Worm (Caenorhabditis elegans) whole organism, L2 larva: Measurements from ENCODE around the gene C06B3.6.

Source experiments
- C34F6.9 ChIP-seq: fragments of 150-350 bp; optimal IDR thresholded peaks from 2 replicates; lab custom pipeline; 2014; ENCODE audit warnings: missing biosample characterization, missing genetic modification characterization
- R02D3.7 ChIP-seq: fragments of 150-350 bp; optimal IDR thresholded peaks from 2 replicates; lab custom pipeline; 2014; ENCODE audit warnings: missing biosample characterization, missing genetic modification characterization
- Y55F3AM.14 ChIP-seq: fragments of 200-800 bp; sonication (Bioruptor generic); optimal IDR thresholded peaks from 2 replicates; lab custom pipeline; 2018; ENCODE audit warnings: mild to moderate bottlenecking, missing genetic modification characterization, missing compliant biosample characterization
- aly-2 ChIP-seq: fragments of 150-350 bp; optimal IDR thresholded peaks from 2 replicates; lab custom pipeline; 2014; ENCODE audit warnings: missing biosample characterization, missing genetic modification characterization
- blmp-1 ChIP-seq: sonication (generic microtip); optimal IDR thresholded peaks from 2 replicates; lab custom pipeline; 2017; ENCODE audit warnings: missing genetic modification characterization, mild to moderate bottlenecking, missing compliant biosample characterization, antibody characterized with exemption, moderate library complexity; ENCODE audit not compliant: insufficient read depth
- ceh-16 ChIP-seq: fragments of 150-350 bp; optimal IDR thresholded peaks from 2 replicates; lab custom pipeline; 2014; ENCODE audit warnings: missing biosample characterization, missing genetic modification characterization
- crh-2 ChIP-seq: sonication (generic microtip); optimal IDR thresholded peaks from 2 replicates; lab custom pipeline; 2017; ENCODE audit warnings: missing biosample characterization, missing genetic modification characterization
- elt-1 ChIP-seq: fragments of 150-350 bp; optimal IDR thresholded peaks from 2 replicates; lab custom pipeline; 2014; ENCODE audit warnings: missing biosample characterization, missing genetic modification characterization
- elt-3 ChIP-seq: sonication (generic microtip); optimal IDR thresholded peaks from 2 replicates; lab custom pipeline; 2017; ENCODE audit warnings: missing biosample characterization, missing genetic modification characterization
- lin-39 ChIP-seq: fragments of 150-350 bp; optimal IDR thresholded peaks from 2 replicates; lab custom pipeline; 2014; ENCODE audit warnings: missing biosample characterization, missing genetic modification reagents, missing genetic modification characterization
- lsy-2 ChIP-seq, 2 experiments: fragments of 150-350 bp in 1 of 2; sonication (generic microtip) in 1 of 2; optimal IDR thresholded peaks; 2 replicates each; lab custom pipeline; 2014 to 2017; ENCODE audit warnings: missing biosample characterization in 2 of 2, missing genetic modification characterization in 2 of 2
- mab-5 ChIP-seq: fragments of 150-350 bp; optimal IDR thresholded peaks from 2 replicates; lab custom pipeline; 2014; ENCODE audit warnings: missing biosample characterization, missing genetic modification characterization
- nhr-12 ChIP-seq: fragments of 150-350 bp; optimal IDR thresholded peaks from 2 replicates; lab custom pipeline; 2014; ENCODE audit warnings: missing biosample characterization, missing genetic modification characterization
- nhr-21 ChIP-seq: fragments of 150-350 bp; optimal IDR thresholded peaks from 2 replicates; lab custom pipeline; 2014; ENCODE audit warnings: missing biosample characterization, missing genetic modification characterization
- nhr-23 ChIP-seq: fragments of 150-350 bp; optimal IDR thresholded peaks from 2 replicates; lab custom pipeline; 2014; ENCODE audit warnings: missing biosample characterization, missing genetic modification reagents, missing genetic modification characterization
- nhr-25 ChIP-seq: fragments of 150-350 bp; sonication (generic microtip); optimal IDR thresholded peaks from 3 replicates; lab custom pipeline; 2014; ENCODE audit warnings: missing biosample characterization, missing genetic modification characterization
- nhr-6 ChIP-seq: fragments of 150-350 bp; optimal IDR thresholded peaks from 2 replicates; lab custom pipeline; 2014; ENCODE audit warnings: missing biosample characterization, missing genetic modification characterization
- nhr-77 ChIP-seq: fragments of 150-350 bp; optimal IDR thresholded peaks from 2 replicates; lab custom pipeline; 2014; ENCODE audit warnings: missing biosample characterization, missing genetic modification characterization
- sem-4 ChIP-seq: fragments of 150-350 bp; optimal IDR thresholded peaks from 2 replicates; lab custom pipeline; 2014; ENCODE audit warnings: missing biosample characterization, missing genetic modification reagents, missing genetic modification characterization
- skn-1 ChIP-seq: sonication (generic microtip); optimal IDR thresholded peaks from 2 replicates; lab custom pipeline; 2017; ENCODE audit warnings: missing biosample characterization, missing genetic modification characterization
- sma-3 ChIP-seq: sonication (generic microtip); optimal IDR thresholded peaks from 2 replicates; lab custom pipeline; 2016; ENCODE audit warnings: missing genetic modification reagents, missing genetic modification characterization, missing compliant biosample characterization
- snpc-4 ChIP-seq: fragments of 150-350 bp; optimal IDR thresholded peaks from 2 replicates; lab custom pipeline; 2014; ENCODE audit warnings: missing biosample characterization, missing genetic modification characterization
- unc-39 ChIP-seq: fragments of 150-350 bp; optimal IDR thresholded peaks from 2 replicates; lab custom pipeline; 2014; ENCODE audit warnings: missing biosample characterization, missing genetic modification characterization
- unc-62 ChIP-seq: fragments of 150-350 bp; optimal IDR thresholded peaks from 2 replicates; lab custom pipeline; 2014; ENCODE audit warnings: missing biosample characterization, missing genetic modification reagents, missing genetic modification characterization
- zag-1 ChIP-seq: fragments of 150-350 bp; optimal IDR thresholded peaks from 2 replicates; lab custom pipeline; 2014; ENCODE audit warnings: missing biosample characterization, missing genetic modification characterization
- ztf-1 ChIP-seq: fragments of 200-800 bp; sonication (Bioruptor generic); conservative IDR thresholded peaks from 2 replicates; pipeline ENCODE4 v1.3.6; 2022; ENCODE audit warnings: missing genetic modification characterization, missing compliant biosample characterization
- ztf-11 ChIP-seq: sonication (generic microtip); optimal IDR thresholded peaks from 2 replicates; lab custom pipeline; 2017; ENCODE audit warnings: missing biosample characterization, missing genetic modification characterization

Gene C06B3.6

DNA sequence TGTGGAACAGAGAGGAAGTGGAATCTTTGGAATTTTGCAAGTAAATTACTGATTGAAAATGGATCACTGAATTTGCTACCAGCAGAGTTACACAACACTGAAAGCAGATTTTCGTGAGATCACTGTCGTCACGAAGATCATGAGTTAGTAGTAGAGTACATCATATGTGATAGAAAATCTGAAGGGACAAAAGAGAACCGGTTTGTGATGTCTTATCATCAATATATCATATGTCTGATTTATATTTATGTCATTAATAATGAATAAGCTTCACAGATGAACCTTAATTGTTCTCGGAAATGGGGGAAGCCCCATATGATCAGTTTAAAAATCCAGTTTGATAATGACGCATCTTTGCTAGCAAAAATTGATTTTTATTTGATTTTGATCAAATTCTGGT is 27.3 kb upstream of the C06B3.6 start:
- TF ChIP-seq nhr-21, result peak; percentile 45
- no peak for TF ChIP-seq lin-39 (tag; lab: Kevin White, UChicago)
- TF ChIP-seq nhr-25, result peak; percentile 60

- TF ChIP-seq snpc-4 (tag; lab: Kevin White, UChicago), result no peak
- TF ChIP-seq mab-5, result no peak
- TF ChIP-seq R02D3.7 (tag; lab: Kevin White, UChicago), result no peak
- no peak for TF ChIP-seq nhr-23 (tag; lab: Kevin White, UChicago)
- TF ChIP-seq Y55F3AM.14 (GFP tag; lab: Kevin White, UChicago), result no peak
- TF ChIP-seq lsy-2 (tag; optimal IDR thresholded peaks at IDR 0.05; lab: Kevin White, UChicago), result no peak
- no peak for TF ChIP-seq ztf-1 (GFP tag; lab: Robert Waterston, UW)
- no peak for TF ChIP-seq ceh-16 (tag; lab: Kevin White, UChicago)
Measured at ce11 chrV:13935423-13935822, 26.7 kb upstream of the C06B3.6 start.

DNA sequence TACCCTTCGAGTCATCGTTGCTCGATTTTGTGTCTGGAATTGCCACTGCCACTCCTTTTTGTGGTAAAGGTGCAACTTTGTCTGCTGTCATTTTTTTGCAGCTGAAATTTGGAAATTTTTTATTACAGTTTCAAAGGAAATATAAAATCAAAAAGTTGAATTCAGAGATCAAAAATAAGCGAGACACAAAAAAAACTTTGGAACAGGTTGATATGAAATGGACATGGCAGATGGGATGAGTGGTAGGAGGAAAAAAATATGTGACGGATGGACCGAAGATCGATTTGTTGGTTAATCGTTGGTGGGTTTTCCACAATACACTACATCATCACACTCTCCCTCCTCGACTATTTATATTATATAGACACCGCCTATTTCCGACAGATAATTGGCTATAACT is 25.8 kb upstream of the C06B3.6 start, which contains the start of gene R10D12.1:
Gene R10D12.1, minus strand, starts transcription at position 101 of the 400 bp plus-strand sequence.
- TF ChIP-seq R02D3.7 (tag; lab: Kevin White, UChicago) (no peak), nhr-77 (tag; lab: Kevin White, UChicago) (no peak), nhr-6 (tag; lab: Kevin White, UChicago) (no peak), unc-62 (GFP tag; lab: Kevin White, UChicago) (no peak)

- TF ChIP-seq Y55F3AM.14 (GFP tag; lab: Kevin White, UChicago) (no peak), aly-2 (tag; lab: Kevin White, UChicago) (no peak), unc-39 (tag; lab: Kevin White, UChicago) (no peak)
- TF ChIP-seq, all 48 proteins: peak for 0
Measured at ce11 chrV:13931952-13932351, 23.2 kb upstream of the C06B3.6 start.

DNA sequence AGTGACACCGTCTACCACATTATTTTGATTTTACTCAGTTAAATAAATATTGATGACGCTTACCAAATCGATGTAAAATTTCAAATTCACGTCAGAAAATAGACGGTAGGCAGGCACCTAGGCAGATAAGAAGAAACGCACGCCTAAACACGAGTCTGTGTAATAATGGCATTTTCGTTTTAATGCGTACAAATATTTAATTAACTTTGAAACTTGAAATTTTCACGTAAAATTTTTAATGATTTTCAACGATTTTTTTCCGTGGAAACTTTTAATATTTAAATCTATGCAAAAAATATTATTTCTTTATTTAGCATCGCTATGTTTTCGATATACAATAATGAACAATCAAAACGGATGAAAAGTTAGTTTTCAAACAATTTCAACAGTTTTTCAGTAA is 22.5 kb upstream of the C06B3.6 start, which contains the start of gene C06B3.16:
Gene C06B3.16, plus strand, starts transcription at position 301 of the 400 bp plus-strand sequence.
- TF ChIP-seq elt-3, result no peak
- TF ChIP-seq nhr-12 (tag; lab: Kevin White, UChicago), result no peak
- TF ChIP-seq ztf-1 (GFP tag; lab: Robert Waterston, UW), result no peak
- TF ChIP-seq aly-2 (tag; lab: Kevin White, UChicago), result no peak
- TF ChIP-seq ztf-11 (tag; lab: Kevin White, UChicago), result no peak

DNA sequence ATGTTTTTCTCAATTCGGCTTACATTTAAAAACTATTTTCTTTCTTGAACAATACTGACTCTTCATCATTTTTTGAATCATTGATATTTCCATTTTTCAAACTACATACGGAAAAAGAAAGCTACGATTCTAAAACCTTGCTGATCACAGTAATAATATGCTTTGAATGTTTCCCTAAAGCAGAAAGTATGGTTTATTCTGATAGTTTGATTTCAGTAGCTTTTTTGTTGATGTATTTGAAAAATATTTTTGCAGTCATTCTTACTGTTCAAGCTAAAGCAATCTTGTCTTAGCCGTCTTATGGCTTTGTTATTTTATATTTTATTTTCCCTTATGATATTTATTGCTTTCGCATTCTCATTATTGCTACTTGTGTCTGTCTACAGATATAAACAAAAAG is 20.7 kb upstream of the C06B3.6 start, which contains the start of gene srxa-13:
Gene srxa-13, plus strand, starts transcription at position 301 of the 400 bp plus-strand sequence.
- no peak for TF ChIP-seq nhr-25
- no peak for TF ChIP-seq crh-2 (tag; lab: Kevin White, UChicago)
- TF ChIP-seq C34F6.9 (tag; lab: Kevin White, UChicago), result no peak
- TF ChIP-seq ztf-11 (tag; lab: Kevin White, UChicago), result no peak
- TF ChIP-seq ztf-1 (GFP tag; lab: Robert Waterston, UW), result no peak
- TF ChIP-seq blmp-1 (tag; lab: Kevin White, UChicago), result no peak
- TF ChIP-seq R02D3.7 (tag; lab: Kevin White, UChicago), result no peak
- TF ChIP-seq unc-62 (GFP tag; lab: Kevin White, UChicago), result no peak

ce11 chrV:13926398-13926797 is 17.6 kb upstream of the C06B3.6 start, which contains the start of gene srxa-12:
TSS of gene srxa-12 (plus strand) at chrV:13926698.
- TF ChIP-seq sma-3 (GFP tag; lab: Kevin White, UChicago) (no peak), blmp-1 (tag; lab: Kevin White, UChicago) (no peak), skn-1 (tag; lab: Kevin White, UChicago) (no peak), lin-39 (tag; lab: Kevin White, UChicago) (no peak), sem-4 (tag; lab: Kevin White, UChicago) (no peak), nhr-23 (tag; lab: Kevin White, UChicago) (no peak), lsy-2 (tag; optimal IDR thresholded peaks at IDR 0.05; lab: Kevin White, UChicago) (no peak), snpc-4 (tag; lab: Kevin White, UChicago) (no peak), elt-1 (no peak), nhr-21 (no peak), ztf-11 (tag; lab: Kevin White, UChicago) (no peak), zag-1 (tag; lab: Kevin White, UChicago) (no peak)
